Fruit fly (Drosophila melanogaster): Measurements from ENCODE around the gene CG5435.
A peak's percentile ranks its signal among the peaks of the same experiment; 100 is the strongest.

CG5435 gene

DNA sequence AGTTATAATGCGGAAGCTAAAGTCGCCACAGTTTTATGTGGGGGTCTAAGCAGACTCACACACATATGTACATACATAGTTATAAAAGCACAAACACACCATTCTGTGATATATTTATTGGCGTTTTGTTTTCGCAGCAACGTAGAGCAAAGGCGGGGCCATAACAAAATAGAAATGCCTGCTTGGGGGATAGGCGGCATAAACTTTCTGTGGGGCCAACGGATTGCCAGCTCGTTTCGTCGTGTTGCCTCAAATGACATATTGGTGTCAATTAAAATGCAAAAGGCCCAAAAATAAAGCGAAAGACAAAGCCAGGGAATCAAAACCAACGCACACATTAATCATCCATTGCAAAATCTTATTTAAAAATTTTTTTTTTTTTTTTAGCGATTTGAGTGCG lies 38.1 kb upstream of the CG5435 start:
- TF ChIP-seq Eip78C (GFP tag) (peak; percentile 4), CG10631 (GFP tag; optimal IDR thresholded peaks at IDR 0.05) (no peak), Lpt (GFP tag; optimal IDR thresholded peaks at IDR 0.05) (no peak)

dm6 chr2L:12467673-12468072 lies 37.0 kb upstream of the CG5435 start:
- TF ChIP-seq Sox14 (GFP tag; optimal IDR thresholded peaks at IDR 0.05) (no peak), fkh (GFP tag; optimal IDR thresholded peaks at IDR 0.05) (peak; percentile 55)

dm6 chr2L:12466506-12467043 lies 35.9 kb upstream of the CG5435 start:
- TF ChIP-seq esn (GFP tag; optimal IDR thresholded peaks at IDR 0.05): no peak
- no peak for TF ChIP-seq CG1621 (tag; optimal IDR thresholded peaks at IDR 0.05)
- no peak for TF ChIP-seq dsx (GFP tag; optimal IDR thresholded peaks at IDR 0.05; ENCODE audit: poor library complexity, severe bottlenecking)
- no peak for TF ChIP-seq CG8119 (GFP tag; IDR thresholded peaks at IDR 0.05)
- no peak for TF ChIP-seq Hr38 (GFP tag; optimal IDR thresholded peaks at IDR 0.05)
- TF ChIP-seq CG7368 (GFP tag; optimal IDR thresholded peaks at IDR 0.05): no peak
- TF ChIP-seq CG9139 (GFP tag; optimal IDR thresholded peaks at IDR 0.05): no peak
- no peak for TF ChIP-seq Gug (GFP tag; IDR thresholded peaks at IDR 0.05)
- TF ChIP-seq achi (GFP tag; optimal IDR thresholded peaks at IDR 0.05): no peak
- no peak for TF ChIP-seq fd59A (GFP tag; optimal IDR thresholded peaks at IDR 0.05)
- no peak for TF ChIP-seq cyc (GFP tag; optimal IDR thresholded peaks at IDR 0.05)

DNA sequence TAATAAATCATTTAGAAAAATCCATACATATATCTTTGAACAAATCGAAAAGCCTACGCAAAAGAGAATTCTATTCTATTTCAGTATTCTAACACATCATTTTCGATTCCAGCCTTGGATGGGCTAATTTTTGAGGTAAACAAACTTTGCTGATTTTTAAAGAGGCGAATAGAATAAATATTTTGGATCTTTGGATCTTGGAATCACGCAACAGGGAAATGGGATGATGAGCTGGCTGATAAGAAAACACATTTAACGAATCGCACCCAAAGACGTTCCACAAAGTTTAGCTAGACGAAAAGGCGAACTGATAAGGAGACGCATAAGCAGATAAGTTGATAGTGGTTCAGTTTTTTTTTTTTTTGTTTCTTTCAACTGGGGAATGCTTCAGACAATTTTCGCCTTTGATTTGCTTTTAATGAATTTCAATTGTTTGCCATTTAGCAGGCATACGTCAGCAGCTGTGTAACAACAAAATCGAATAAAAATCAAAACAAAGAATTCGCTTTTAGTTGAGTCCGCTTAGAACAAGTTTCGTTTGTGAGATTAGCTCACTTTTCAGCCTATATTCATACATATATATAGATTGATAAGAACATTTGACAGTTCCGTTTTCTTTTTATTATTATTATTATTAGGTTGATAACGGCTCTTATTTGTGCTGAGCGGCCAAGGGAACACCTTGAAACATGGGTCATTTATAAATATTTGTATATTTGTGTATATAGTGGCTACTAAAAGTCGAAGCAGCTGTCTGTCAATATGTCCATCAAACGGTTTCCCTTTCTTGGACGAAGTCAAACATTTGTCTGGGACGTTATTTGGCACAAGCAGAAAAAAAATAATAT lies 34.7 kb upstream of the CG5435 start:
- no peak for TF ChIP-seq CG6276 (GFP tag; optimal IDR thresholded peaks at IDR 0.05)
- peak; percentile 20 for TF ChIP-seq Eip78C (GFP tag)
- TF ChIP-seq CG11294 (GFP tag; IDR thresholded peaks at IDR 0.05): no peak
- TF ChIP-seq CG6854 (GFP tag; optimal IDR thresholded peaks at IDR 0.05): no peak
- no peak for TF ChIP-seq CG9139 (GFP tag; optimal IDR thresholded peaks at IDR 0.05)
- TF ChIP-seq Smox (GFP tag; optimal IDR thresholded peaks at IDR 0.05): no peak
- no peak for TF ChIP-seq Sox14 (GFP tag; optimal IDR thresholded peaks at IDR 0.05)
- TF ChIP-seq CG1621 (tag; optimal IDR thresholded peaks at IDR 0.05): no peak
- no peak for TF ChIP-seq CG6808 (GFP tag; optimal IDR thresholded peaks at IDR 0.05)
- no peak for TF ChIP-seq net (GFP tag; optimal IDR thresholded peaks at IDR 0.05)
- TF ChIP-seq fkh (GFP tag; optimal IDR thresholded peaks at IDR 0.05): peak; percentile 77

DNA sequence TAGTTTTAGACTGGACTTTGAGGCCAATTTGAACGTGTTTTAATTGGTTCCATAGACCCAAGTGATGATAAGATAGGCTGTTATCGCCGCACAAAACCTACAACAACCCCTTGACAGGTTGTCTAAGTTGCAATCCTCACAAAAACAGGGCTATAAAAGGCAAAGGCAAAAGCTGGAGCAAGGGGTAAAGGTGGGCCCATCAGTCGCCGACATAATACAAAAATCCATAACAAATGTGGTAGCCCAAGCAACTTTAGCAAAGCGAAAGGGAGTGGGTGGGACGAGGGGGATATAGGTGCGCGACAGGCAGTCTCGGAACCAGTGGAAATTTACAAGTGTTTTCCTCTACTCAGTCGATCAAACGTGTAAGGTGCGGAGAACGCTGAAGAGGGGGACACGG lies 33.4 kb upstream of the CG5435 start:
- TF ChIP-seq Eip75B (GFP tag; optimal IDR thresholded peaks at IDR 0.05) (no peak), CG16779 (tag; optimal IDR thresholded peaks at IDR 0.05) (no peak), lz (GFP tag; optimal IDR thresholded peaks at IDR 0.05) (no peak), CG8632 (GFP tag; optimal IDR thresholded peaks at IDR 0.05) (no peak), Sox102F (GFP tag; optimal IDR thresholded peaks at IDR 0.05) (no peak), Hr4 (GFP tag; optimal IDR thresholded peaks at IDR 0.05) (no peak), fkh (GFP tag; optimal IDR thresholded peaks at IDR 0.05) (peak; percentile 15)

DNA sequence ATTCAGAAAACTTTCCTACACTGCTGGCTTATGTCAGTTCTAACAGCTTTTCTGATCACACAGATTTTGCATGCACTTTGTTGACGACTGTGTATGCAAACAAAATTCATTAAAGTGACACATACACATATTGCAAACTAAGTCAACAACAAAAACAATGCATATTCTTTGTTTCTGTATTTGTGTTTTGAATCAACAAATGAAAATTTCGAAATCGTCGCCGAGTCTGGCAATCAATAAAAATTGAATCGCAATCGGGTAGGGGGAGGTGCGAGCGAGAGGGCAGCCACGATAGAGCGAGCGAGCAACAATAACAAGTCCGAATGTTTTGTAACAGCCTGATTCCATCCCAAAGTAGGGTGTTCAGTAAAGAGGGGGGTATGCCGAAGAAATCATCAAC lies 32.3 kb upstream of the CG5435 start:
- no peak for TF ChIP-seq CG8632 (GFP tag; optimal IDR thresholded peaks at IDR 0.05)
- peak; percentile 65 for TF ChIP-seq fkh (GFP tag; optimal IDR thresholded peaks at IDR 0.05)
- peak; percentile 54 for TF ChIP-seq vri (GFP tag; optimal IDR thresholded peaks at IDR 0.05)
- TF ChIP-seq Sox14 (GFP tag; optimal IDR thresholded peaks at IDR 0.05): peak; percentile 2
- no peak for TF ChIP-seq CG7368 (GFP tag; optimal IDR thresholded peaks at IDR 0.05)
- peak; percentile 5 for TF ChIP-seq Eip93F (GFP tag; optimal IDR thresholded peaks at IDR 0.05)
- no peak for TF ChIP-seq CG8319 (GFP tag; optimal IDR thresholded peaks at IDR 0.05)
